Fruit fly (Drosophila melanogaster): ENCODE results near the gene toc.

toc gene

DNA sequence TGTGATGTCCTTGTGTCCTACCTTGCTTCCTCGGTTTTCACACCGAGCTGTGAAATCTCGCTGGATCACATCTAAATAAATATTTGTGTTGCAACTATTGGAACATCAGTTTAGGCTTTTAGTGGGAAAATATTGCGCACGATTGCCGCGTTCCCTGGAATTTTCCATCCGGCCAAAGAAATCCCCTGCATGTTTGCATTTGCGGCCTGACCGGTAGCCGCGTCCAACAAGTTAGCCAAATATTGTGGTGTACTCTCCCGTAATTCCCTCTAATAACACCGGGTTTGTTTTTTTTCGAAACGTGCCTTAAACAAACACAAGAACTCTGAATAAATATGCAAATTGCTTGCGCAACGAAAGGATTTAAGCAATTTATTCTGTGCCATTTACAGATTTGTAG lies 65.8 kb downstream of the toc start:
- no peak for TF ChIP-seq Sin3A (optimal IDR thresholded peaks at IDR 0.05)
- TF ChIP-seq psq (optimal IDR thresholded peaks at IDR 0.05), result no peak
- TF ChIP-seq Myc (optimal IDR thresholded peaks at IDR 0.05), result no peak
- no peak for TF ChIP-seq insv (optimal IDR thresholded peaks at IDR 0.05)
- no peak for TF ChIP-seq h (optimal IDR thresholded peaks at IDR 0.05)

DNA sequence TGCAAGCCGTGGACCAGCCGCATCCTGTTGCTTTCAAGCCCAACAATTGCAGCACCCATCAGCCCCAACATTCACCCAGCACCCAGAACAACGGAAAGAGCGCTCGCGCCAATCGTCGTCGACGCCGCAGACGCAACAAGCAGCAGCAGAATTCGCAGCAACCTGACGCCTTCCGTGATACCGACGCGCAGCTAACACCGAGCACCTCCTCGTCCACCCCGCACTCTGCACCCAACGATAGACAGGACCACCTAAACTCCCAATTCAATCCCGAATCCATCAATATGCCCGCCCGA lies 85.0 kb downstream of the toc start:
- TF ChIP-seq Myc (optimal IDR thresholded peaks at IDR 0.05) (no peak), h (optimal IDR thresholded peaks at IDR 0.05) (no peak), Sin3A (optimal IDR thresholded peaks at IDR 0.05) (no peak), insv (optimal IDR thresholded peaks at IDR 0.05) (no peak), ttk (optimal IDR thresholded peaks at IDR 0.05) (no peak), psq (optimal IDR thresholded peaks at IDR 0.05) (no peak)

DNA sequence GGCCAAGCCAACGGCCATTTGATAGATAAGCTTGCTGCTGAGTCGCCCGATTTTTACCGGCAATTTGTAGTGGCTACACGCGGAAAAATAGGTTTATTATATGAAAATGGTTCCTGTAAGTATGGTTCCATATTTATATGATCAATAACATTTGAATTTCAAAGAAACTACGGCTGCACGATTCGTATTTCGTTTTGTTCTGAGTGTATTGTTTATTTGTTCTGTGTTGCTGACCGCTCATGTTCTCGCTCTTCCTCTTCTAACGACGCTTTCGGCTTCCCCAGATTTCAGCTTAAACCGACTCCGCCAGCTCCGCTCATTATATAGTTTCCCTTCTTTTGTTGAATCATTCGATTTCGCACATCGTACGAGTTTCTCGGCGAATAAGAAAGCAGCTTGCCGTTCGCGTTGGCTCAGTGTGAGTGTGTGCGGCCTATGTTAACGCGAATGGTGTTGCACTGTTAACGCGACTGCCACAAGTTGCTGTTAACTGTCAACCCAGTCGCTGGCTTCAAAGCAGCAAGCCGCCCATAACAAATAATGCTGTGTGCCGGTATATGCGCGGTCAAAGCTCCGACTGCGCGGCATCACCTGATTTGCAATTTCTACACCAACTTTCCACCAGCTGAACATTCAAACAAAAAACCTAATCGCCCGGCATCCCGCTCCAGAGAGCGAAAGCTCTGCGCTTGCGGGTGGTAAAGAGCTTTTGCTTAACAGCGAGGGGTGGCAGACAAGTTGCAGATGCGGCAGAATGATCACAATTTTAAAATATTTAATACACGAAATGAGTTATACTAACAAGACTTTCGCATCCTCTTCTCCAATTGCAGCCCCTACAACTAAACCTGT lies 85.6 kb downstream of the toc start:
- TF ChIP-seq psq (optimal IDR thresholded peaks at IDR 0.05) (no peak), ttk (optimal IDR thresholded peaks at IDR 0.05) (no peak), insv (optimal IDR thresholded peaks at IDR 0.05) (no peak)

DNA sequence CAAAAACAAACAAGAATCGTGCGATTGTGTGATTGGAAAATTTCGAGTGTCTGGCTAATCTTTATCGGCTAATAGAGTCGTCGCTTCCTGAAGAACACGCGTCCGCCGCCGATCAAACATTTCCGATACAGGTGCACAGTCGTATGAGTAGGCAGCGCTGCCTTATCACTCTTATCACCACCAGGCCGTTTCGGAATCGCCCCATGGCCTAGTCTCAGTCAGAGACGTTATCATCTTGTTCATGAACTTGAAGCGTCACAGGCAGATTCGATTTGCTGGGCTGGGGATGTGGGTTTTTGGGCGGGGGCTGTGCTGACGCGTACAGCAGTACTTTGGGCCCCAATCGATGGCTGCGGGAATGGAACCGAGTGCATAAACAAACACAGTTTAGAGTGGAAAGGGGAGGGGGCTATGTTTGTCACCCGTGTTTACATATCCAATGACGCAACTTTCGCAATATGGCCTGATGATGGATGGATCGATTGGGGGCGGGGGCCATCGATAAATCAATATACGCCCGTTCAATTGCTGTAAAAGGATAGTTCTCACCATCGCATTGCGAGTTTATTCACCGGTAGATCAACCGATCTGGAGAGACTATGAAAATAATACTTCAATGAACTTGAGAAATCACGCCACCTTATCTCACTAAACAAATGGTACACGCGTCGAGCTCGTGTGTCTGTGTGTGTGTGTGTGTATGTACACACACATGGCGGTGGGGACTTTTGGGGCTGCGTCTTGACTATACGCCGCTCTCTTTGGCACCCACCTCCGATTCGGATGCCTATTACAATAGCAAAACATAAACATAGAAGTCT lies 86.4 kb downstream of the toc start:
- TF ChIP-seq psq (optimal IDR thresholded peaks at IDR 0.05), result no peak
- TF ChIP-seq h (optimal IDR thresholded peaks at IDR 0.05), result no peak
- TF ChIP-seq ttk (optimal IDR thresholded peaks at IDR 0.05), result no peak
- no peak for TF ChIP-seq insv (optimal IDR thresholded peaks at IDR 0.05)
- no peak for TF ChIP-seq Sin3A (optimal IDR thresholded peaks at IDR 0.05)
- TF ChIP-seq Myc (optimal IDR thresholded peaks at IDR 0.05), result no peak

DNA sequence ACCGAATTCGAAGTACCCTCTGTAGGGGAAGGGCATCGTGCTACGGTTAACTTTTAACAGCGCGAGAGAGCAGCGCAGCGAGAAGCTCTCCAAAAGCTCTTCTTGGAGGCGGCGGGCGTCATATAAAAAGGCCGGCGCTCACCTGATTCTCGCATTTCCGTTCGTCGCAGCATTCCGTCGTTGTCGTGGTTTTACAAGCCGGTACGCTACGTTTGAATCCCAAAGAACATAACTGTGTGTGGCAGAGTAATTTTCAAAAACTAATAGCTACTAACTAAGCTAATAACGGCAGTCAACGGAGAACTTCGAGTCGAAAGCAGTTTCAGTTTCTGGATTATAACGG lies 88.2 kb downstream of the toc start, which contains the start of gene FASN1:
FASN1 (plus strand) TSS at position 151 of the 343 bp plus-strand sequence.
- TF ChIP-seq Myc (optimal IDR thresholded peaks at IDR 0.05) (no peak), h (optimal IDR thresholded peaks at IDR 0.05) (no peak), Sin3A (optimal IDR thresholded peaks at IDR 0.05) (no peak), psq (optimal IDR thresholded peaks at IDR 0.05) (no peak), ttk (optimal IDR thresholded peaks at IDR 0.05) (no peak), insv (optimal IDR thresholded peaks at IDR 0.05) (no peak)

DNA sequence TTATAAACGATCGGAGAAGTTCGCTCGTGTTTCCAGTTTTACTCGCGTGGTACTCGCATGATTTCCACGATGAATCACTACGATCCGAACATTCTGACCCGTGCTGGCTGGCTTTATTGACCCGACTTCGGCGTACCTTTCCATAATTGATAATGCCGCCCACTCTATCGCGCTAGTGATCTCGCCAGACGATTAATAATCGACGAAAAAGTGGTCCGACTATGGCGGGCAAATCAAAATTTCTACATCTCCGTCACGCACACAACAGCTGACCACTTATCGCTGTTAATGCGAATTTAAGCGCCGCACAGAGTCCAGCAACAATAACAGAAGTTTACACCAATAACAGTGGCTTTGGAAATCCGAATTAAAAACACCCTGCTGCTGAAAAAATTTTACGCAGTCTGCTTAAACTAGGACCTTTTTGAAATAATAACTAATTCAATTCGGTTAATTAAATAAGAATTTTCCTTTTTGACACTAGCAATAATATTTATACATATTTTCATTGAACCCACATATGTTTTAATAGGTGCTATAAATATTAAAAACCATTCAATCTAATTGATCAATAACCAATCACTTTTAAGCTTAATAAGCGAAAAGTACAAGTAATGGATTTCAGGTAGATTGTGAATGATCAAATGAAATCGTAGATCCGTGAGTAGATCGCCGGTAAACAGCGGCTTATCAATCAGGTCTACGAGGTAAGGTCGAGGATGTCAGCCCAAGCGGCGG lies 88.7 kb downstream of the toc start:
- no peak for TF ChIP-seq Myc (optimal IDR thresholded peaks at IDR 0.05)
- no peak for TF ChIP-seq psq (optimal IDR thresholded peaks at IDR 0.05)
- TF ChIP-seq insv (optimal IDR thresholded peaks at IDR 0.05), result no peak
- no peak for TF ChIP-seq ttk (optimal IDR thresholded peaks at IDR 0.05)
- TF ChIP-seq Sin3A (optimal IDR thresholded peaks at IDR 0.05), result no peak
- no peak for TF ChIP-seq h (optimal IDR thresholded peaks at IDR 0.05)

DNA sequence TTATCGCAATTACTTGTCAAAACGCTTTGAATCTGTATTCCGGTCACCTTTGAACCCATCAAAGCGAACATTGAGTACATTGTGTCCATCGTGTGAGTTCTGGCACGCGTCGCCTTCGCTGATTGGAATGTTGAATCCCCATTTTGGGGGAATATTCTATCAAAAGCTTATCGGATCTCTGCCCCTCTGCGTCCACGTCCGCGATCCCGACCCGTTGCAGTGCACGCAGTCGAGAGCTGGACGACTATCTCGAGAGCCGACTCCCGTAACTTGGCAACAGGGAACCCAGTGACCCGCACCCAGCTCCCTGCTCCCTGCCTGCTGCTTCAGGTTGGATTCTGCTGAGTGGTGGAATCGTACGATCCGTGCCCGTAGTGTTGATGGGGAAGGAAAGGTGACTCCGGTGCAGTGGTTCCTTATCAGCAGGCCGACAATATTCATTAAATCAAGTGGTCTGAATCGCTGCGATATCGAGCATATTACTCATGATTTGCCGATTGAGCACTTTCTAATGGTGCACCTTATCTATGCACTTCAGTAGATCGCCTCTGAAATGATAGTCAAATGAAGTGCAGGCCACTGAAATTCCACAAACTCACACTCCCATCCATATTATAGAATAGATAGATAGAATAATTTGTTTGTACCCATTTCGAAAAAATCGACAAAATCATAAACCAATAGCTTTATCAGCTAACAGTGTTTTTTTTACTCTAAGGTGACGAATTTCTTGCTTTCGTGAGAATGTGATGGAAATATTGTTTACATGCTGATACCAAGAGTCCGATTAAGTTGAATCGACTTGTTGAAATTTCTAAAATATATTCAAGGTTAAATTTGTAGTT lies 99.7 kb downstream of the toc start:
- TF ChIP-seq psq (optimal IDR thresholded peaks at IDR 0.05) (no peak), ttk (optimal IDR thresholded peaks at IDR 0.05) (no peak), Sin3A (optimal IDR thresholded peaks at IDR 0.05) (no peak)

DNA sequence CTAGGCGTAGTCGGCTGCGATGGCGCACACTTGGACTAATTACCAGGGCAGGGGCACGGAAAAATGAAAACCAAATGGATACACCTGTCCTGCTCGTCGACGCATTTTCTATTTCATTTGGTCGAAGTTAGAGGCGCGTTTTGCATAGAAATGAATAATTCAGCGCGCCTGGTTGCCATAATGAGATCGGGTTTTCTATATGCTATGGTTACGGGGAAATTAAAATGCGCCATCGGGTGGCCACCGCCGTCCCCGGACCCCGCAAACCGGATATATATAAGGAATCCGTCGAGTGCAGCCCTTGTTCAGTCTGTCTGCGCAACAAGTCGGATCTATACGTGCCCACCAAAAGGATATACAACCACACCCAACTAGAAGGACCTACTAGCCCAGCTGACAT lies 100.9 kb downstream of the toc start, which contains the start of gene FASN2:
FASN2 (plus strand) TSS at position 301 of the 400 bp plus-strand sequence.
- TF ChIP-seq Sin3A (optimal IDR thresholded peaks at IDR 0.05) (no peak), Myc (optimal IDR thresholded peaks at IDR 0.05) (no peak), ttk (optimal IDR thresholded peaks at IDR 0.05) (no peak), psq (optimal IDR thresholded peaks at IDR 0.05) (no peak), insv (optimal IDR thresholded peaks at IDR 0.05) (no peak), h (optimal IDR thresholded peaks at IDR 0.05) (no peak)

DNA sequence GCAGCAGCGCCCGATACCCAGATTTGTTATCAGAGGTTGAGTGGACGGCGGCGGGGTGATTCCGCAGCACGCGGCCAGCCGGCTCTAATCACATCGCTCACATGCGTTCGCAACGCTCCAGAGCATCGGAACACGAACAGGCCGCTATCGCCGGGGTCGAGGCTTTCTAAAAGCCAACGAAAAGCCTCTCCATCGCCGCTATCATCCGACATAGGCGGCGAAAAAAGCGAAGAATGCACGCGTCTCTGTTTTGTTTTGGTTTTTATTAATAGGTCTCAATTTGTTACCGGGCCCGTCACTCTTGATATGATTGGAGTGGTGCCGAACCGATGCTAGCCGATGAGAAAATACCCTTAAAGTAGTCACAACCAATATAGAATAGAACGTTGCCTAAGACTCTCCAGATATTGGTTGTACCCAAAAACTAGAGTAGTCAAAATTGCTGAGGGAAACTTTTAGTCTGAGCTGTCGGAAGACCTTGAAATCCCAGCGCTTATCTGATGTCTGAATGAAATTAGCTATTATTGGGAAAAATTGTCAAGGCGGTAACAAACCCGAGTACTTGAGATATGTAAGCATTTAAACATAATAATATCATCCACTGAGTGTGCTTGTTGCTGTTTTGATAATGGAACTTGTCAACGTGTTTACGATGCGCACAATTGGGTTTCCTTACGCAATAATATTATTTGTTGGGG lies 102.5 kb downstream of the toc start, which contains the start of gene CG17261:
CG17261 (plus strand) TSS at position 634 of the 698 bp plus-strand sequence.
- TF ChIP-seq Myc (optimal IDR thresholded peaks at IDR 0.05) (no peak), Sin3A (optimal IDR thresholded peaks at IDR 0.05) (no peak), h (optimal IDR thresholded peaks at IDR 0.05) (no peak), insv (optimal IDR thresholded peaks at IDR 0.05) (no peak), ttk (optimal IDR thresholded peaks at IDR 0.05) (no peak), psq (optimal IDR thresholded peaks at IDR 0.05) (no peak)

DNA sequence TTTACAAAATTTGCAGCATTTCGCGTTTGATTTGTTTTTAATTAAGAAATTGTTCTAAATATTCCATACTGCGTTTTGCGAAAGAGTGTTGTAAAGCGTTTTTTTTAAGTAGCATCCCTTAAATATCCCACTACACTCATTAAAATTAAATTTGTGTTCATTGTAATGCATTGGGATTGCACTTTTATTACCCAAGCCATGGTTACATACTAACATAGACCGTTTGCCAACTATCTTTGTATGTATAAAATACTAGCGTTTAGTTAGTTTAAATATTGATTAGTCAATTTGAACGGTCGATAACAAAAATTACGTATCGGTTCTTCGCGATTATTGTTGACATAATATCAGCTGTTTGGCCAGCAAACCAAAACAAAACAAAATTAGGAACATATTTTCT lies 104.8 kb downstream of the toc start, which contains the start of the genes cnir and CG17221:
cnir (minus strand) TSS at position 39 of the 400 bp plus-strand sequence.
CG17221 (plus strand) TSS at position 203 of the 400 bp plus-strand sequence.
- TF ChIP-seq ttk (optimal IDR thresholded peaks at IDR 0.05), result no peak
- no peak for TF ChIP-seq Myc (optimal IDR thresholded peaks at IDR 0.05)
- no peak for TF ChIP-seq psq (optimal IDR thresholded peaks at IDR 0.05)
- no peak for TF ChIP-seq insv (optimal IDR thresholded peaks at IDR 0.05)
- TF ChIP-seq h (optimal IDR thresholded peaks at IDR 0.05), result no peak
- no peak for TF ChIP-seq Sin3A (optimal IDR thresholded peaks at IDR 0.05)

All from Kc167 (cell line).